Worm (Caenorhabditis elegans) whole organism, L4/young adult: ENCODE data around the gene str-35.

Source experiments
- W03F9.2 ChIP-seq: fragments of 150-350 bp; optimal IDR thresholded peaks from 2 replicates; lab custom pipeline; 2014; ENCODE audit warnings: missing biosample characterization, missing genetic modification characterization
- dao-5 ChIP-seq: sonication (generic microtip); optimal IDR thresholded peaks from 2 replicates; lab custom pipeline; 2016; ENCODE audit warnings: missing genotype, missing genetic modification characterization, moderate library complexity, missing compliant biosample characterization
- him-1 ChIP-seq: sonication (generic microtip); optimal IDR thresholded peaks from 2 replicates; lab custom pipeline; 2016; ENCODE audit warnings: missing genotype, missing genetic modification reagents, missing genetic modification characterization, missing compliant biosample characterization

DNA sequence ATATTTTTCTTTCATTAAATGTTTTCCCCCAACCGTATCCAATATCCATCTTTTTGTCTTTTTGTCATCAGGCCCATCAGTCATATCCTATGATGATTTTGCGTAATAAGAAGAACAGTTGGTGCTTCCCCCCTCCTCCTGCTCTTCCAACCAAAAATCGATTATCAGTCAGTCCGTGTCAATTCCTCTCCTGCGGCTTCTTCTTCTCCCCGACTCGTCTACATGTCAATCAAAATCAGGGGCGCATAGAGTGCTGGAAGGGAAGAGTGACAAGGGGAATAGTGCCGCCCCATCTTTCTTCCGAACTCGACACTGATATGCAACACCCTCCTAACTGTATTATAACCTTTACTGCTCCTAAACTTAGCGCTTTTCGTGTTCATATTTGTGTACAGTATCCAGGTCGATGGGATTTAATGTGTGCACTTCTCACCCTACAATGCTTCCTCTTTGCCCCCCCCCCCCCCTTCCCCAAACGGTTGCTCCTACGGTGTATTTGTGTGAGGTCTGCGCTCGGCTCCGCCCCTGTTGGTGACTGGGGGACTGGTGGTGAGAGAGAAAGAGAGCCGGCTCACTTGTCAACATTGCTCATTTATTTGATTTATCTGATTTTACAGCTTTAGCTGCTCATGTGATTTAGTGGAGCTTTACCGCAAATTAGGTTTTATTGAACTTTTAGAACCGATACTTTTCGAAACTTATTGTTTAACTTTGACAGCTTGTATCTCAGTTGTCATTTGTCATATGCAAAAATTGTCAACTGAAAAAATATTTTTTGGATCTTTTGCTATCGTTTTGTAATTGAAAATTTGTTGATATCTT, 16.8 kb downstream of the str-35 start:
- no peak for TF ChIP-seq dao-5 (tag; lab: Kevin White, UChicago)
- TF ChIP-seq him-1 (tag; lab: Kevin White, UChicago), result no peak
- TF ChIP-seq W03F9.2 (tag; lab: Kevin White, UChicago), result no peak
